Fruit fly (Drosophila melanogaster) whole organism, embryonic: ENCODE data around the gene HIP-R.

Experiments used
- Abd-B ChIP-seq: fragments of 200-800 bp; sonication (Bioruptor generic); optimal IDR thresholded peaks from 2 replicates; lab custom pipeline; 2018; ENCODE audit warnings: missing biosample characterization, mild to moderate bottlenecking, missing genetic modification characterization, moderate library complexity
- Atf3 ChIP-seq: fragments of 200-800 bp; sonication (Bioruptor generic); optimal IDR thresholded peaks from 3 replicates; lab custom pipeline; 2016; ENCODE audit warnings: missing biosample characterization, missing genetic modification characterization
- Bgb ChIP-seq: fragments of 200-800 bp; sonication (Bioruptor generic); IDR thresholded peaks from 2 replicates; pipeline ENCODE4 v1.3.6; 2022; ENCODE audit warnings: missing biosample characterization, missing genetic modification characterization; ENCODE audit not compliant: partially characterized antibody
- BtbVII ChIP-seq: fragments of 200-800 bp; sonication (Bioruptor generic); optimal IDR thresholded peaks from 3 replicates; lab custom pipeline; 2017; ENCODE audit warnings: missing biosample characterization, mild to moderate bottlenecking, missing genetic modification characterization
- CG10366 ChIP-seq: fragments of 200-800 bp; sonication (Bioruptor generic); IDR thresholded peaks from 2 replicates; pipeline ENCODE4 v1.3.6; 2022; ENCODE audit warnings: missing biosample characterization, missing genetic modification characterization
- CG10979 ChIP-seq: fragments of 200-800 bp; sonication (Bioruptor generic); optimal IDR thresholded peaks from 2 replicates; lab custom pipeline; 2018; ENCODE audit warnings: missing biosample characterization, mild to moderate bottlenecking, missing genetic modification characterization, moderate library complexity
- CG11247 ChIP-seq: fragments of 200-800 bp; sonication (Bioruptor generic); IDR thresholded peaks from 2 replicates; pipeline ENCODE4 v1.3.6; 2022; ENCODE audit warnings: missing biosample characterization, missing genetic modification characterization
- CG11398 ChIP-seq: fragments of 200-800 bp; sonication (Bioruptor generic); optimal IDR thresholded peaks from 2 replicates; lab custom pipeline; 2016; ENCODE audit warnings: missing biosample characterization, missing genetic modification characterization
- CG11504 ChIP-seq: fragments of 200-800 bp; sonication (Bioruptor generic); optimal IDR thresholded peaks from 3 replicates; lab custom pipeline; 2019; ENCODE audit warnings: missing biosample characterization, mild to moderate bottlenecking, missing genetic modification characterization, moderate library complexity
- CG12391 ChIP-seq: fragments of 200-800 bp; sonication (Bioruptor generic); optimal IDR thresholded peaks from 3 replicates; lab custom pipeline; 2018; ENCODE audit warnings: missing biosample characterization, mild to moderate bottlenecking, missing genetic modification characterization, moderate library complexity
- CG12942 ChIP-seq: fragments of 200-800 bp; sonication (Bioruptor generic); optimal IDR thresholded peaks from 3 replicates; lab custom pipeline; 2016; ENCODE audit warnings: missing biosample characterization, missing genetic modification characterization
- CG13287 ChIP-seq: fragments of 200-800 bp; sonication (Bioruptor generic); IDR thresholded peaks from 2 replicates; pipeline ENCODE4 v1.3.6; 2022; ENCODE audit warnings: missing biosample characterization, missing genetic modification characterization; ENCODE audit not compliant: partially characterized antibody
- CG13296 ChIP-seq: fragments of 200-800 bp; sonication (Bioruptor generic); optimal IDR thresholded peaks from 3 replicates; lab custom pipeline; 2018; ENCODE audit warnings: missing biosample characterization, mild to moderate bottlenecking, missing genetic modification characterization
- CG1529 ChIP-seq: fragments of 200-800 bp; sonication (Bioruptor generic); optimal IDR thresholded peaks from 3 replicates; lab custom pipeline; 2018; ENCODE audit warnings: missing biosample characterization, missing genetic modification characterization
- CG15601 ChIP-seq: fragments of 200-800 bp; sonication (Bioruptor generic); optimal IDR thresholded peaks from 3 replicates; lab custom pipeline; 2019; ENCODE audit warnings: missing biosample characterization, mild to moderate bottlenecking, missing genetic modification characterization, moderate library complexity
- CG17612 ChIP-seq: fragments of 200-800 bp; sonication (Bioruptor generic); IDR thresholded peaks from 2 replicates; pipeline ENCODE4 v1.3.6; 2022; ENCODE audit warnings: missing biosample characterization, missing genetic modification characterization
- CG17829 ChIP-seq: fragments of 200-800 bp; optimal IDR thresholded peaks from 2 replicates; lab custom pipeline; 2019; ENCODE audit warnings: missing biosample characterization, mild to moderate bottlenecking, missing genetic modification characterization, moderate library complexity
- CG1792 ChIP-seq: fragments of 200-800 bp; sonication (Bioruptor generic); optimal IDR thresholded peaks from 2 replicates; lab custom pipeline; 2016; ENCODE audit warnings: missing biosample characterization, missing genetic modification characterization
- CG3065 ChIP-seq: fragments of 200-800 bp; sonication (Bioruptor generic); optimal IDR thresholded peaks from 2 replicates; lab custom pipeline; 2016; ENCODE audit warnings: missing biosample characterization, missing genetic modification characterization
- CG31441 ChIP-seq: fragments of 200-800 bp; sonication (Bioruptor generic); IDR thresholded peaks from 2 replicates; pipeline ENCODE4 v1.3.6; 2022; ENCODE audit warnings: missing biosample characterization, missing genetic modification characterization
- CG42726 ChIP-seq: fragments of 200-800 bp; sonication (Bioruptor generic); IDR thresholded peaks from 2 replicates; pipeline ENCODE4 v1.3.6; 2022; ENCODE audit warnings: missing biosample characterization, missing genetic modification characterization; ENCODE audit not compliant: partially characterized antibody
- CG5180 ChIP-seq: fragments of 200-800 bp; sonication (Bioruptor generic); optimal IDR thresholded peaks from 3 replicates; lab custom pipeline; 2017; ENCODE audit warnings: missing biosample characterization, missing genetic modification characterization, mild to moderate bottlenecking, moderate library complexity, missing genetic modification reagents
- CG6175 ChIP-seq: fragments of 200-800 bp; sonication (Bioruptor generic); IDR thresholded peaks from 3 replicates; pipeline ENCODE4 v1.3.6; 2022; ENCODE audit warnings: missing biosample characterization, missing genetic modification characterization
- CG7928 ChIP-seq: fragments of 200-800 bp; sonication (Bioruptor generic); optimal IDR thresholded peaks from 2 replicates; lab custom pipeline; 2017; ENCODE audit warnings: missing biosample characterization, mild to moderate bottlenecking, missing genetic modification characterization
- CG9727 ChIP-seq: fragments of 200-800 bp; sonication (Bioruptor generic); optimal IDR thresholded peaks from 3 replicates; lab custom pipeline; 2017; ENCODE audit warnings: missing biosample characterization, mild to moderate bottlenecking, missing genetic modification characterization
- Dll ChIP-seq: fragments of 200-800 bp; sonication (Bioruptor generic); IDR thresholded peaks from 4 replicates; pipeline ENCODE4 v1.3.6; 2022; ENCODE audit warnings: missing biosample characterization, missing genetic modification characterization; ENCODE audit not compliant: partially characterized antibody
- E2f2 ChIP-seq: fragments of 200-800 bp; sonication (Bioruptor generic); IDR thresholded peaks from 2 replicates; pipeline ENCODE4 v1.3.6; 2022; ENCODE audit warnings: missing biosample characterization, missing genetic modification characterization
- Ets65A ChIP-seq: fragments of 200-800 bp; sonication (Bioruptor generic); peaks from one replicate; lab custom pipeline; 2016; ENCODE audit warnings: missing biosample characterization, missing genetic modification characterization
- Fer2 ChIP-seq: fragments of 200-800 bp; sonication (Bioruptor generic); optimal IDR thresholded peaks from 2 replicates; lab custom pipeline; 2018; ENCODE audit warnings: missing biosample characterization, mild to moderate bottlenecking, missing genetic modification characterization, moderate library complexity
- HHEX ChIP-seq: fragments of 200-800 bp; sonication (Bioruptor generic); optimal IDR thresholded peaks from 3 replicates; lab custom pipeline; 2017; ENCODE audit warnings: missing biosample characterization, mild to moderate bottlenecking, missing genetic modification characterization, missing genetic modification reagents
- MBD-R2 ChIP-seq: fragments of 200-800 bp; sonication (Bioruptor generic); IDR thresholded peaks from 2 replicates; pipeline ENCODE4 v1.3.6; 2022; ENCODE audit warnings: missing biosample characterization, missing genetic modification characterization
- Mrtf ChIP-seq: fragments of 200-800 bp; sonication (Bioruptor generic); IDR thresholded peaks from 3 replicates; pipeline ENCODE4 v1.3.6; 2022; ENCODE audit warnings: missing biosample characterization, missing genetic modification characterization
- Nf-YA ChIP-seq: fragments of 200-800 bp; sonication (Bioruptor generic); IDR thresholded peaks from 2 replicates; pipeline ENCODE4 v1.3.6; 2022; ENCODE audit warnings: missing biosample characterization, missing genetic modification characterization
- Scr ChIP-seq: fragments of 200-800 bp; sonication (Bioruptor generic); IDR thresholded peaks from 2 replicates; pipeline ENCODE4 v1.3.6; 2022; ENCODE audit warnings: missing biosample characterization, missing genetic modification characterization; ENCODE audit not compliant: partially characterized antibody
- YL-1 ChIP-seq: fragments of 200-800 bp; sonication (Bioruptor generic); optimal IDR thresholded peaks from 3 replicates; lab custom pipeline; 2017; ENCODE audit warnings: missing biosample characterization, mild to moderate bottlenecking, missing genetic modification characterization
- ara ChIP-seq: fragments of 200-800 bp; sonication (Bioruptor generic); IDR thresholded peaks from 2 replicates; pipeline ENCODE4 v1.3.6; 2022; ENCODE audit warnings: missing biosample characterization, missing genetic modification characterization
- br ChIP-seq: fragments of >200 bp; optimal IDR thresholded peaks from 2 replicates; lab custom pipeline; 2017
- dati ChIP-seq: fragments of 200-800 bp; sonication (Bioruptor generic); IDR thresholded peaks from 2 replicates; pipeline ENCODE4 v1.3.6; 2022; ENCODE audit warnings: missing biosample characterization, missing genetic modification characterization
- eve ChIP-seq, 2 experiments: fragments of >200 bp; optimal IDR thresholded peaks; 2 replicates each; lab custom pipeline; 2017; ENCODE audit warnings: missing biosample characterization in 2 of 2, missing genetic modification characterization in 2 of 2
- gem ChIP-seq: fragments of 200-800 bp; sonication (Bioruptor generic); optimal IDR thresholded peaks from 2 replicates; lab custom pipeline; 2019; ENCODE audit warnings: missing biosample characterization, mild to moderate bottlenecking, missing genetic modification characterization, moderate library complexity
- grn ChIP-seq: fragments of 200-800 bp; sonication (Bioruptor generic); optimal IDR thresholded peaks from 3 replicates; lab custom pipeline; 2017; ENCODE audit warnings: missing biosample characterization, missing genetic modification characterization
- gro ChIP-seq: fragments of 200-800 bp; sonication (Bioruptor generic); optimal IDR thresholded peaks from 2 replicates; lab custom pipeline; 2016; ENCODE audit warnings: missing biosample characterization, missing genetic modification characterization
- hkb ChIP-seq, 2 experiments: fragments of 200-800 bp in 1 of 2; fragments of >200 bp in 1 of 2; sonication (Bioruptor generic) in 1 of 2; IDR thresholded peaks in 1 of 2; optimal IDR thresholded peaks in 1 of 2; 2 replicates each; pipeline versions ENCODE4 v1.3.6 to Lab custom; 2017 to 2022; ENCODE audit warnings: missing biosample characterization in 1 of 2, missing genetic modification characterization in 1 of 2
- nerfin-2 ChIP-seq: fragments of 200-800 bp; sonication (Bioruptor generic); IDR thresholded peaks from 2 replicates; pipeline ENCODE4 v1.3.6; 2022; ENCODE audit warnings: missing biosample characterization, missing genetic modification characterization; ENCODE audit not compliant: partially characterized antibody
- pfk ChIP-seq: fragments of 200-800 bp; sonication (Bioruptor generic); optimal IDR thresholded peaks from 2 replicates; lab custom pipeline; 2018; ENCODE audit warnings: missing biosample characterization, mild to moderate bottlenecking, missing genetic modification characterization, moderate library complexity
- sc ChIP-seq, 3 experiments: fragments of >200 bp in 2 of 3; fragments of 200-800 bp in 1 of 3; sonication (Bioruptor generic) in 1 of 3; optimal IDR thresholded peaks; 2 replicates in 2 of 3; 3 replicates in 1 of 3; lab custom pipeline; 2017; ENCODE audit warnings: mild to moderate bottlenecking in 1 of 3, missing biosample characterization in 1 of 3, missing genetic modification characterization in 1 of 3, missing genetic modification reagents in 1 of 3
- sima ChIP-seq: fragments of 200-800 bp; sonication (Bioruptor generic); optimal IDR thresholded peaks from 2 replicates; lab custom pipeline; 2016; ENCODE audit warnings: missing biosample characterization, missing genetic modification characterization
- slp2 ChIP-seq: fragments of 200-800 bp; sonication (Bioruptor generic); optimal IDR thresholded peaks from 2 replicates; lab custom pipeline; 2016; ENCODE audit warnings: missing biosample characterization, missing genetic modification characterization
- sr ChIP-seq: fragments of 200-800 bp; sonication (Bioruptor generic); IDR thresholded peaks from 3 replicates; pipeline ENCODE4 v1.3.6; 2022; ENCODE audit warnings: missing biosample characterization, missing genetic modification characterization
- usp ChIP-seq: fragments of >200 bp; optimal IDR thresholded peaks from 2 replicates; lab custom pipeline; 2017; ENCODE audit warnings: missing biosample characterization, missing genetic modification characterization

Gene HIP-R

dm6 chrX:3748248-3748647 lies 41.5 kb upstream of the HIP-R start (continued):
- TF ChIP-seq gem (tag; lab: Kevin White, UChicago) = peak; percentile 86
- no peak for TF ChIP-seq Bgb (GFP tag; lab: Robert Waterston, UW)
- TF ChIP-seq slp2 (GFP tag; lab: Kevin White, UChicago) = no peak
- peak; percentile 22; the same call in 1 of the 2 replicates for TF ChIP-seq Nf-YA (GFP tag; lab: Robert Waterston, UW)
- TF ChIP-seq CG11504 = peak; percentile 83
- TF ChIP-seq CG12391 = peak; percentile 79
- TF ChIP-seq CG31441 (GFP tag; lab: Robert Waterston, UW) = peak; percentile 83
- TF ChIP-seq sima (GFP tag; lab: Kevin White, UChicago) = no peak
- TF ChIP-seq sc (optimal IDR thresholded peaks at IDR 0.05; lab: Kevin White, UChicago) = no peak
- peak; percentile 22 for TF ChIP-seq sc (GFP tag; optimal IDR thresholded peaks at IDR 0.05; lab: Kevin White, UChicago)
- no peak for TF ChIP-seq CG1792 (GFP tag; lab: Kevin White, UChicago)
- peak; percentile 20 for TF ChIP-seq CG15601 (tag; lab: Kevin White, UChicago)
- TF ChIP-seq usp = no peak
- no peak for TF ChIP-seq ara (GFP tag; lab: Robert Waterston, UW)
- no peak for TF ChIP-seq CG6175 (GFP tag; lab: Robert Waterston, UW)
- 0 out of 2 replicates have a peak, but pooled peaks have one; percentile 9 for TF ChIP-seq MBD-R2 (GFP tag; lab: Robert Waterston, UW)
- TF ChIP-seq sr (GFP tag; lab: Robert Waterston, UW) = no peak
- peak; percentile 8 for TF ChIP-seq YL-1
- TF ChIP-seq gro (GFP tag; lab: Kevin White, UChicago) = no peak
- TF ChIP-seq CG11398 (GFP tag; lab: Kevin White, UChicago) = no peak
- peak; percentile 54 for TF ChIP-seq Fer2 (tag; lab: Kevin White, UChicago)
- TF ChIP-seq pfk (GFP tag; lab: Kevin White, UChicago) = no peak
- TF ChIP-seq Abd-B = peak; percentile 49
- peak; percentile 66 for TF ChIP-seq CG10979 (tag; lab: Kevin White, UChicago)
- TF ChIP-seq CG5180 = no peak
- peak; percentile 82 for TF ChIP-seq Ets65A
- TF ChIP-seq CG9727 (GFP tag; lab: Kevin White, UChicago) = peak; percentile 70
- peak; percentile 79 for TF ChIP-seq BtbVII (GFP tag; lab: Kevin White, UChicago)
- TF ChIP-seq E2f2 = peak; percentile 41; the same call in 1 of the 2 replicates
- TF ChIP-seq CG12942 (GFP tag; lab: Kevin White, UChicago) = peak; percentile 39
- TF ChIP-seq eve (GFP tag; optimal IDR thresholded peaks at IDR 0.05; lab: Kevin White, UChicago) = peak in 1 of 2 experiments; percentile 87
- TF ChIP-seq dati (GFP tag; lab: Robert Waterston, UW) = no peak
- TF ChIP-seq grn (GFP tag; lab: Kevin White, UChicago) = no peak
- TF ChIP-seq Atf3 = no peak
- TF ChIP-seq CG1529 (GFP tag; lab: Kevin White, UChicago) = peak; percentile 48
- 0 out of 2 replicates have a peak, but pooled peaks have one; percentile 20 for TF ChIP-seq CG17612 (GFP tag; lab: Robert Waterston, UW)
- no peak for TF ChIP-seq CG13287
- TF ChIP-seq Mrtf (GFP tag; lab: Robert Waterston, UW) = peak; percentile 41; the same call in 1 of the 3 replicates
- TF ChIP-seq HHEX (GFP tag; lab: Kevin White, UChicago) = peak; percentile 72
- no peak for TF ChIP-seq br (lab: Kevin White, UChicago)
- TF ChIP-seq CG42726 (GFP tag; lab: Robert Waterston, UW) = no peak
- peak; percentile 74 for TF ChIP-seq CG13296 (GFP tag; lab: Kevin White, UChicago)
- peak; percentile 11 for TF ChIP-seq CG7928 (GFP tag; lab: Kevin White, UChicago)
- no peak for TF ChIP-seq Scr (GFP tag; lab: Robert Waterston, UW)
- peak; percentile 51 for TF ChIP-seq CG10366
- no peak for TF ChIP-seq hkb (optimal IDR thresholded peaks at IDR 0.05; lab: Kevin White, UChicago)
- TF ChIP-seq hkb (GFP tag; IDR thresholded peaks at IDR 0.05; lab: Robert Waterston, UW) = peak; percentile 81
- no peak for TF ChIP-seq Dll (GFP tag; lab: Robert Waterston, UW)
- TF ChIP-seq nerfin-2 (GFP tag; lab: Robert Waterston, UW) = no peak
- TF ChIP-seq CG3065 (GFP tag; lab: Kevin White, UChicago) = no peak
- TF ChIP-seq CG17829 = peak; percentile 54
- TF ChIP-seq CG11247 (GFP tag; lab: Robert Waterston, UW) = no peak
